Worm (Caenorhabditis elegans) whole organism, L4 larva: ENCODE results near the gene sdz-5.

Experiments
- F10B5.3 ChIP-seq: sonication (generic microtip); optimal IDR thresholded peaks from 2 replicates; lab custom pipeline; 2016; ENCODE audit warnings: mild to moderate bottlenecking, missing genetic modification characterization, missing compliant biosample characterization
- F26F4.8 ChIP-seq: fragments of 200-800 bp; sonication (Bioruptor generic); conservative IDR thresholded peaks from 2 replicates; pipeline ENCODE4 v1.3.6; 2022; ENCODE audit warnings: missing genetic modification characterization, missing compliant biosample characterization
- F49E8.2 ChIP-seq: sonication (generic microtip); optimal IDR thresholded peaks from 2 replicates; lab custom pipeline; 2016; ENCODE audit warnings: missing compliant biosample characterization, mild to moderate bottlenecking, missing genetic modification characterization, borderline replicate concordance
- R02D3.7 ChIP-seq: fragments of 150-350 bp; sonication (generic microtip); optimal IDR thresholded peaks from 3 replicates; lab custom pipeline; 2014; ENCODE audit warnings: missing biosample characterization, missing genetic modification characterization
- Y5F2A.4 ChIP-seq: fragments of 200-800 bp; sonication (Bioruptor generic); optimal IDR thresholded peaks from 2 replicates; lab custom pipeline; 2018; ENCODE audit warnings: mild to moderate bottlenecking, missing genetic modification characterization, missing compliant biosample characterization
- ZK337.2 ChIP-seq: fragments of 200-800 bp; sonication (Bioruptor generic); IDR thresholded peaks from 2 replicates; pipeline ENCODE4 v1.3.6; 2022; ENCODE audit warnings: missing genetic modification reagents, missing genetic modification characterization, missing compliant biosample characterization
- aly-2 ChIP-seq: sonication (generic microtip); optimal IDR thresholded peaks from 2 replicates; lab custom pipeline; 2018; ENCODE audit warnings: missing biosample characterization, missing genetic modification characterization
- ceh-20 ChIP-seq: fragments of 200-800 bp; sonication (Bioruptor generic); IDR thresholded peaks from 2 replicates; pipeline ENCODE4 v1.3.6; 2022; ENCODE audit warnings: missing genetic modification reagents, missing genetic modification characterization, missing compliant biosample characterization
- ceh-28 ChIP-seq: fragments of 150-350 bp; optimal IDR thresholded peaks from 2 replicates; lab custom pipeline; 2014; ENCODE audit warnings: missing biosample characterization, missing genetic modification reagents, missing genetic modification characterization
- ceh-62 ChIP-seq: sonication (generic microtip); optimal IDR thresholded peaks from 2 replicates; lab custom pipeline; 2017; ENCODE audit warnings: missing biosample characterization, missing genetic modification characterization
- ces-1 ChIP-seq: fragments of 150-350 bp; sonication (generic microtip); optimal IDR thresholded peaks from 4 replicates; lab custom pipeline; 2014; ENCODE audit warnings: missing biosample characterization, missing genetic modification reagents, missing genetic modification characterization
- ctbp-1 ChIP-seq: fragments of 200-800 bp; sonication (Bioruptor generic); IDR thresholded peaks from 2 replicates; pipeline ENCODE4 v1.3.6; 2022; ENCODE audit warnings: missing genetic modification reagents, missing genetic modification characterization, missing compliant biosample characterization
- daf-16 ChIP-seq, 3 experiments: sonication (generic microtip); optimal IDR thresholded peaks; 2 replicates each; lab custom pipeline; 2016 to 2017; ENCODE audit warnings: missing genetic modification characterization in 3 of 3, missing genetic modification reagents in 3 of 3, mild to moderate bottlenecking in 2 of 3, missing compliant biosample characterization in 2 of 3, missing biosample characterization in 1 of 3, moderate library complexity in 1 of 3
- dmd-6 ChIP-seq: fragments of 200-800 bp; sonication (Bioruptor generic); IDR thresholded peaks from 2 replicates; pipeline ENCODE4 v1.3.6; 2022; ENCODE audit warnings: missing genetic modification reagents, missing genetic modification characterization, missing compliant biosample characterization
- dmd-8 ChIP-seq: fragments of 200-800 bp; sonication (Bioruptor generic); IDR thresholded peaks from 2 replicates; pipeline ENCODE4 v1.3.6; 2022; ENCODE audit warnings: missing genetic modification characterization, missing compliant biosample characterization
- duxl-1 ChIP-seq: sonication (generic microtip); optimal IDR thresholded peaks from 2 replicates; lab custom pipeline; 2016; ENCODE audit warnings: mild to moderate bottlenecking, missing genetic modification characterization, moderate library complexity, missing compliant biosample characterization; ENCODE audit not compliant: poor library complexity
- egl-43 ChIP-seq: fragments of 200-800 bp; sonication (Bioruptor generic); IDR thresholded peaks from 2 replicates; pipeline ENCODE4 v1.3.6; 2022; ENCODE audit warnings: missing genetic modification reagents, missing genetic modification characterization, missing compliant biosample characterization
- hif-1 ChIP-seq, 2 experiments: sonication (generic microtip); optimal IDR thresholded peaks; 2 replicates each; lab custom pipeline; 2016 to 2017; ENCODE audit warnings: missing compliant biosample characterization in 2 of 2, missing genetic modification characterization in 2 of 2, missing genetic modification reagents in 2 of 2, missing genotype in 2 of 2, mild to moderate bottlenecking in 1 of 2
- lin-15B ChIP-seq: fragments of 150-350 bp; sonication (generic microtip); optimal IDR thresholded peaks from 3 replicates; lab custom pipeline; 2014; ENCODE audit warnings: missing biosample characterization, missing genetic modification characterization
- lin-29 ChIP-seq: fragments of 200-800 bp; sonication (Bioruptor generic); IDR thresholded peaks from 2 replicates; pipeline ENCODE4 v1.3.6; 2022; ENCODE audit warnings: missing genetic modification reagents, missing genetic modification characterization, missing compliant biosample characterization
- madf-5 ChIP-seq, 2 experiments: fragments of 200-800 bp; sonication (Bioruptor generic); IDR thresholded peaks; 2 replicates each; pipeline ENCODE4 v1.3.6; 2022; ENCODE audit warnings: missing compliant biosample characterization in 2 of 2, missing genetic modification characterization in 2 of 2
- mdt-29 ChIP-seq: fragments of 200-800 bp; sonication (Bioruptor generic); IDR thresholded peaks from 2 replicates; pipeline ENCODE4 v1.3.6; 2022; ENCODE audit warnings: missing genetic modification reagents, missing genetic modification characterization, missing compliant biosample characterization
- mep-1 ChIP-seq: fragments of 150-350 bp; sonication (generic microtip); optimal IDR thresholded peaks from 3 replicates; lab custom pipeline; 2014; ENCODE audit warnings: missing biosample characterization, missing genetic modification characterization
- nhr-102 ChIP-seq: sonication (generic microtip); optimal IDR thresholded peaks from 2 replicates; lab custom pipeline; 2016; ENCODE audit warnings: mild to moderate bottlenecking, missing genetic modification characterization, moderate library complexity, missing compliant biosample characterization
- nhr-237 ChIP-seq: sonication (generic microtip); optimal IDR thresholded peaks from 2 replicates; lab custom pipeline; 2017; ENCODE audit warnings: missing biosample characterization, missing genetic modification characterization
- nhr-41 ChIP-seq: fragments of 200-800 bp; sonication (Bioruptor generic); IDR thresholded peaks from 2 replicates; pipeline ENCODE4 v1.3.6; 2022; ENCODE audit warnings: missing genetic modification reagents, missing genetic modification characterization, missing compliant biosample characterization
- nhr-42 ChIP-seq: fragments of 200-800 bp; sonication (Bioruptor generic); IDR thresholded peaks from 2 replicates; pipeline ENCODE4 v1.3.6; 2022; ENCODE audit warnings: missing genetic modification characterization, missing compliant biosample characterization
- nhr-77 ChIP-seq: fragments of 150-350 bp; optimal IDR thresholded peaks from 2 replicates; lab custom pipeline; 2014; ENCODE audit warnings: missing biosample characterization, missing genetic modification characterization
- sdz-12 ChIP-seq: fragments of 200-800 bp; sonication (Bioruptor generic); optimal IDR thresholded peaks from 2 replicates; lab custom pipeline; 2018; ENCODE audit warnings: mild to moderate bottlenecking, missing genetic modification characterization, missing compliant biosample characterization
- set-16 ChIP-seq: fragments of 200-800 bp; sonication (Bioruptor generic); IDR thresholded peaks from 2 replicates; pipeline ENCODE4 v1.3.6; 2022; ENCODE audit warnings: missing genetic modification reagents, missing genetic modification characterization, missing compliant biosample characterization
- spr-1 ChIP-seq: sonication (generic microtip); optimal IDR thresholded peaks from 2 replicates; lab custom pipeline; 2016; ENCODE audit warnings: mild to moderate bottlenecking, missing genetic modification characterization, missing compliant biosample characterization
- unc-62 ChIP-seq, 3 experiments: fragments of 150-350 bp in 1 of 3; sonication (generic microtip); optimal IDR thresholded peaks in 2 of 3; peaks in 1 of 3; 1 replicate in 1 of 3; 2 replicates in 2 of 3; lab custom pipeline; 2014 to 2017; ENCODE audit warnings: missing biosample characterization in 3 of 3, missing genetic modification characterization in 3 of 3, missing genetic modification reagents in 3 of 3, missing genotype in 1 of 3
- zag-1 ChIP-seq: fragments of 150-350 bp; optimal IDR thresholded peaks from 2 replicates; lab custom pipeline; 2014; ENCODE audit warnings: missing biosample characterization, missing genetic modification characterization
- zip-2 ChIP-seq: fragments of 150-350 bp; optimal IDR thresholded peaks from 2 replicates; lab custom pipeline; 2014; ENCODE audit warnings: missing biosample characterization, missing genetic modification characterization
- ztf-11 ChIP-seq: fragments of 150-350 bp; optimal IDR thresholded peaks from 2 replicates; lab custom pipeline; 2014; ENCODE audit warnings: missing biosample characterization, missing genetic modification characterization
- ztf-7 ChIP-seq: fragments of 150-350 bp; optimal IDR thresholded peaks from 2 replicates; lab custom pipeline; 2014; ENCODE audit warnings: missing biosample characterization, missing genetic modification characterization

The sdz-5 gene

ce11 chrII:3038453-3038909 is 30.0 kb downstream of the sdz-5 start, which contains the start of the genes B0454.26 and B0454.5:
Gene B0454.26 (minus strand): TSS chrII:3038553.
Gene B0454.5 (plus strand): TSS chrII:3038859.
- TF ChIP-seq ztf-11 (no peak), aly-2 (tag; lab: Kevin White, UChicago) (no peak), zag-1 (tag; lab: Kevin White, UChicago) (no peak), dmd-6 (no peak), nhr-41 (GFP tag; lab: Robert Waterston, UW) (no peak), daf-16 (GFP tag; optimal IDR thresholded peaks at IDR 0.05; lab: Kevin White, UChicago) (no peak), daf-16 (tag; optimal IDR thresholded peaks at IDR 0.05; lab: Kevin White, UChicago) (no peak), mep-1 (tag; lab: Kevin White, UChicago) (no peak)

- TF ChIP-seq aly-2 (tag; lab: Kevin White, UChicago) (no peak), egl-43 (GFP tag; lab: Robert Waterston, UW) (no peak), set-16 (GFP tag; lab: Robert Waterston, UW) (no peak), nhr-41 (GFP tag; lab: Robert Waterston, UW) (no peak), ceh-20 (GFP tag; lab: Robert Waterston, UW) (no peak), ceh-62 (tag; lab: Kevin White, UChicago) (no peak), nhr-237 (no peak), ceh-28 (no peak), mdt-29 (GFP tag; lab: Robert Waterston, UW) (no peak), ZK337.2 (GFP tag; lab: Robert Waterston, UW) (no peak)
These were observed 34.9 kb downstream of the sdz-5 start, which contains the start of gene B0454.8 for ce11 chrII:3043358-3043757. Gene B0454.8 (minus strand): TSS chrII:3043458.

ce11 chrII:3044023-3044422 is 35.5 kb downstream of the sdz-5 start, which contains the start of gene sri-29:
Gene sri-29 (plus strand): TSS chrII:3044323.
- peak in 1 of 2 experiments; percentile 13 for TF ChIP-seq unc-62 (GFP tag; optimal IDR thresholded peaks at IDR 0.05 in 1 of 2; lab: Kevin White, UChicago)
- no peak for TF ChIP-seq unc-62 (tag; optimal IDR thresholded peaks at IDR 0.05; lab: Kevin White, UChicago)
- TF ChIP-seq dmd-8 (GFP tag; lab: Robert Waterston, UW): no peak
- TF ChIP-seq ztf-11: no peak
- TF ChIP-seq zip-2 (tag; lab: Kevin White, UChicago): no peak
- no peak for TF ChIP-seq lin-15B (tag; lab: Kevin White, UChicago)
- TF ChIP-seq egl-43 (GFP tag; lab: Robert Waterston, UW): no peak

ce11 chrII:3045422-3045821 is 36.9 kb downstream of the sdz-5 start:
- TF ChIP-seq egl-43 (GFP tag; lab: Robert Waterston, UW) (peak; percentile 25; the same call in 1 of the 2 replicates), nhr-102 (tag; lab: Kevin White, UChicago) (no peak), Y5F2A.4 (GFP tag; lab: Kevin White, UChicago) (no peak), set-16 (GFP tag; lab: Robert Waterston, UW) (peak; percentile 84)

- TF ChIP-seq ztf-7 (no peak), dmd-6 (no peak), nhr-77 (tag; lab: Kevin White, UChicago) (no peak), F49E8.2 (tag; lab: Kevin White, UChicago) (no peak), unc-62 (GFP tag; optimal IDR thresholded peaks at IDR 0.05 in 1 of 2; lab: Kevin White, UChicago) (peak in 1 of 2 experiments; percentile 87), unc-62 (tag; optimal IDR thresholded peaks at IDR 0.05; lab: Kevin White, UChicago) (no peak)
These were observed 37.4 kb downstream of the sdz-5 start, which contains the start of gene sri-30 for ce11 chrII:3045875-3046274. Gene sri-30 (plus strand): TSS chrII:3046175.

ce11 chrII:3048378-3048777 is 39.9 kb downstream of the sdz-5 start, which contains the start of gene sri-28:
Gene sri-28 (plus strand): TSS chrII:3048678.
- TF ChIP-seq duxl-1 (tag; lab: Kevin White, UChicago): no peak
- TF ChIP-seq ctbp-1 (GFP tag; lab: Robert Waterston, UW): no peak
- no peak for TF ChIP-seq F10B5.3 (tag; lab: Kevin White, UChicago)
- TF ChIP-seq ztf-11: no peak
- TF ChIP-seq R02D3.7 (tag; lab: Kevin White, UChicago): no peak
- TF ChIP-seq hif-1 (tag; optimal IDR thresholded peaks at IDR 0.05; lab: Kevin White, UChicago): no peak
- TF ChIP-seq nhr-237: no peak
- no peak for TF ChIP-seq madf-5 (GFP tag; IDR thresholded peaks at IDR 0.05; lab: Robert Waterston, UW)
- no peak for TF ChIP-seq F26F4.8
- no peak for TF ChIP-seq nhr-42
- no peak for TF ChIP-seq spr-1 (tag; lab: Kevin White, UChicago)
- no peak for TF ChIP-seq sdz-12 (GFP tag; lab: Kevin White, UChicago)
- no peak for TF ChIP-seq lin-29 (GFP tag; lab: Robert Waterston, UW)
- no peak for TF ChIP-seq ces-1 (GFP tag; lab: Kevin White, UChicago)
- TF ChIP-seq egl-43 (GFP tag; lab: Robert Waterston, UW): no peak
